Fruit fly (Drosophila melanogaster): ENCODE results near the gene CG7271.

DNA sequence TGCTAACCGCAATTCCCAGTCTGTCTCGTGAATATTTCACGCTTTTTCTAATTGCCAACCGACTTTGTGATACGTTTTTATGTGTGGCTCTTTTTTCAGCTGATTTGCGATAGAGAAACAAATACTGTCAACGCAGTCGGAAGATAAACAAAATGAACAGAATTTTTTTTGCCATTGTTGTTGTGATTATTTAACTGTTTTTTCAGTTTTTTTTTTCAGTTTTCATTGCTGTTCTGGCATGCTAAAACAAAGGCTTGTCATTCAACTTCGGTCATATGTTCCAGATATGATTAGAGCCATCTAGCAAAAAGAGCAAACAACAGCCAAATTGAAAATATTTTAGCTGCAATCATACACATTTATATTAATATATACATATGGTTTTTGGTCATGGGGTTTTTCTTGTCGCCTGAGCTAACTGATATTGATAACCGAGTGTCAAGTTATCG is 43.7 kb downstream of the CG7271 start:
- no peak for TF ChIP-seq Eip75B (GFP tag; optimal IDR thresholded peaks at IDR 0.05)
- TF ChIP-seq Hr38 (GFP tag; optimal IDR thresholded peaks at IDR 0.05), result no peak
- no peak for TF ChIP-seq CG15336 (GFP tag; IDR thresholded peaks at IDR 0.05)
- no peak for TF ChIP-seq dsx (GFP tag; optimal IDR thresholded peaks at IDR 0.05; ENCODE audit: poor library complexity, severe bottlenecking)
- no peak for TF ChIP-seq CG31627 (GFP tag; optimal IDR thresholded peaks at IDR 0.05)
- no peak for TF ChIP-seq CG6276 (GFP tag; optimal IDR thresholded peaks at IDR 0.05)
- no peak for TF ChIP-seq esn (GFP tag; optimal IDR thresholded peaks at IDR 0.05)
